Fruit fly (Drosophila melanogaster) whole organism, embryonic: ENCODE measurements around the gene Lasp.
A peak's percentile ranks its signal among the peaks of the same experiment; 100 is the strongest.

Experiments
- Antp ChIP-seq: fragments of 200-800 bp; sonication (Bioruptor generic); optimal IDR thresholded peaks from 3 replicates; lab custom pipeline; 2016; ENCODE audit warnings: missing biosample characterization, missing genetic modification characterization
- B-H1 ChIP-seq: fragments of 200-800 bp; sonication (Bioruptor generic); IDR thresholded peaks from 3 replicates; pipeline ENCODE4 v1.3.6; 2022; ENCODE audit warnings: missing biosample characterization, missing genetic modification characterization
- Blimp-1 ChIP-seq: fragments of 200-800 bp; sonication (Bioruptor generic); optimal IDR thresholded peaks from 3 replicates; lab custom pipeline; 2018; ENCODE audit warnings: missing biosample characterization, missing genetic modification characterization, mild to moderate bottlenecking, moderate library complexity, missing genetic modification reagents
- CG10366 ChIP-seq: fragments of 200-800 bp; sonication (Bioruptor generic); IDR thresholded peaks from 2 replicates; pipeline ENCODE4 v1.3.6; 2022; ENCODE audit warnings: missing biosample characterization, missing genetic modification characterization
- CG11696 ChIP-seq: fragments of 200-800 bp; sonication (Bioruptor generic); IDR thresholded peaks from 2 replicates; pipeline ENCODE4 v1.3.6; 2022; ENCODE audit warnings: missing biosample characterization, missing genetic modification characterization
- CG14667 ChIP-seq: fragments of 200-800 bp; sonication (Bioruptor generic); IDR thresholded peaks from 2 replicates; pipeline ENCODE4 v1.3.6; 2022; ENCODE audit warnings: missing biosample characterization, missing genetic modification characterization
- CG15269 ChIP-seq: fragments of 200-800 bp; sonication (Bioruptor generic); optimal IDR thresholded peaks from 2 replicates; lab custom pipeline; 2018; ENCODE audit warnings: missing biosample characterization, mild to moderate bottlenecking, missing genetic modification characterization, moderate library complexity
- CG15601 ChIP-seq: fragments of 200-800 bp; sonication (Bioruptor generic); optimal IDR thresholded peaks from 3 replicates; lab custom pipeline; 2019; ENCODE audit warnings: missing biosample characterization, mild to moderate bottlenecking, missing genetic modification characterization, moderate library complexity
- CG17568 ChIP-seq: fragments of 200-800 bp; sonication (Bioruptor generic); optimal IDR thresholded peaks from 2 replicates; lab custom pipeline; 2018; ENCODE audit warnings: missing biosample characterization, mild to moderate bottlenecking, missing genetic modification characterization, moderate library complexity
- CG1792 ChIP-seq: fragments of 200-800 bp; sonication (Bioruptor generic); optimal IDR thresholded peaks from 2 replicates; lab custom pipeline; 2016; ENCODE audit warnings: missing biosample characterization, missing genetic modification characterization
- CG18011 ChIP-seq: fragments of 200-800 bp; sonication (Bioruptor generic); optimal IDR thresholded peaks from 2 replicates; lab custom pipeline; 2017; ENCODE audit warnings: missing biosample characterization, missing genetic modification characterization, mild to moderate bottlenecking, moderate library complexity, missing genotype
- CG18619 ChIP-seq: fragments of 200-800 bp; sonication (Bioruptor generic); optimal IDR thresholded peaks from 3 replicates; lab custom pipeline; 2017; ENCODE audit warnings: missing biosample characterization, mild to moderate bottlenecking, missing genetic modification characterization
- CG18764 ChIP-seq: fragments of 200-800 bp; sonication (Bioruptor generic); optimal IDR thresholded peaks from 3 replicates; lab custom pipeline; 2016; ENCODE audit warnings: missing biosample characterization, missing genetic modification characterization
- CG2120 ChIP-seq: fragments of 200-800 bp; sonication (Bioruptor generic); optimal IDR thresholded peaks from 3 replicates; lab custom pipeline; 2016; ENCODE audit warnings: missing biosample characterization, missing genetic modification characterization
- CG3065 ChIP-seq: fragments of 200-800 bp; sonication (Bioruptor generic); optimal IDR thresholded peaks from 2 replicates; lab custom pipeline; 2016; ENCODE audit warnings: missing biosample characterization, missing genetic modification characterization
- CG31441 ChIP-seq: fragments of 200-800 bp; sonication (Bioruptor generic); IDR thresholded peaks from 2 replicates; pipeline ENCODE4 v1.3.6; 2022; ENCODE audit warnings: missing biosample characterization, missing genetic modification characterization
- CG3163 ChIP-seq: fragments of 200-800 bp; sonication (Bioruptor generic); optimal IDR thresholded peaks from 3 replicates; lab custom pipeline; 2016; ENCODE audit warnings: missing biosample characterization, missing genetic modification characterization
- CG34224 ChIP-seq: fragments of 200-800 bp; sonication (Bioruptor generic); IDR thresholded peaks from 3 replicates; pipeline ENCODE4 v1.3.6; 2022; ENCODE audit warnings: missing biosample characterization, missing genetic modification characterization; ENCODE audit not compliant: partially characterized antibody
- CG4404 ChIP-seq: fragments of 200-800 bp; sonication (Bioruptor generic); IDR thresholded peaks from 2 replicates; pipeline ENCODE4 v1.3.6; 2022; ENCODE audit warnings: missing biosample characterization, missing genetic modification characterization
- CG4424 ChIP-seq: fragments of 200-800 bp; sonication (Bioruptor generic); optimal IDR thresholded peaks from 3 replicates; lab custom pipeline; 2016; ENCODE audit warnings: missing biosample characterization, missing genetic modification characterization
- CG6813 ChIP-seq: fragments of 200-800 bp; sonication (Bioruptor generic); optimal IDR thresholded peaks from 2 replicates; lab custom pipeline; 2017; ENCODE audit warnings: missing biosample characterization, missing genetic modification characterization, mild to moderate bottlenecking, moderate library complexity, missing genetic modification reagents
- CG7839 ChIP-seq: fragments of 200-800 bp; sonication (Bioruptor generic); optimal IDR thresholded peaks from 3 replicates; lab custom pipeline; 2018; ENCODE audit warnings: missing biosample characterization, mild to moderate bottlenecking, missing genetic modification characterization, moderate library complexity
- CG7987 ChIP-seq: fragments of 200-800 bp; sonication (Bioruptor generic); optimal IDR thresholded peaks from 2 replicates; lab custom pipeline; 2018; ENCODE audit warnings: missing biosample characterization, mild to moderate bottlenecking, missing genetic modification characterization, moderate library complexity
- CG8765 ChIP-seq: fragments of 200-800 bp; sonication (Bioruptor generic); IDR thresholded peaks from 2 replicates; pipeline ENCODE4 v1.3.6; 2022; ENCODE audit warnings: missing biosample characterization, missing genetic modification characterization
- CG9215 ChIP-seq: fragments of 200-800 bp; sonication (Bioruptor generic); IDR thresholded peaks from 2 replicates; pipeline ENCODE4 v1.3.6; 2022; ENCODE audit warnings: missing biosample characterization, missing genetic modification characterization
- CG9797 ChIP-seq: fragments of 200-800 bp; sonication (Bioruptor generic); optimal IDR thresholded peaks from 3 replicates; lab custom pipeline; 2018; ENCODE audit warnings: missing biosample characterization, mild to moderate bottlenecking, missing genetic modification characterization
- CG9817 ChIP-seq: fragments of 200-800 bp; sonication (Bioruptor generic); optimal IDR thresholded peaks from 2 replicates; lab custom pipeline; 2018; ENCODE audit warnings: missing biosample characterization, mild to moderate bottlenecking, missing genetic modification characterization, moderate library complexity
- Hr3 ChIP-seq: fragments of 200-800 bp; sonication (Bioruptor generic); optimal IDR thresholded peaks from 3 replicates; lab custom pipeline; 2016; ENCODE audit warnings: missing biosample characterization, missing genetic modification characterization
- Lhr ChIP-seq: fragments of 200-800 bp; sonication (Bioruptor generic); optimal IDR thresholded peaks from 3 replicates; lab custom pipeline; 2017; ENCODE audit warnings: mild to moderate bottlenecking, missing biosample characterization, missing genetic modification reagents, missing genetic modification characterization
- Lim3 ChIP-seq: fragments of 200-800 bp; sonication (Bioruptor generic); IDR thresholded peaks from 2 replicates; pipeline ENCODE4 v1.3.6; 2022; ENCODE audit warnings: missing biosample characterization, missing genetic modification characterization
- Nf-YA ChIP-seq: fragments of 200-800 bp; sonication (Bioruptor generic); IDR thresholded peaks from 2 replicates; pipeline ENCODE4 v1.3.6; 2022; ENCODE audit warnings: missing biosample characterization, missing genetic modification characterization
- Poxn ChIP-seq: fragments of 200-800 bp; sonication (Bioruptor generic); IDR thresholded peaks from 2 replicates; pipeline ENCODE4 v1.3.6; 2022; ENCODE audit warnings: missing biosample characterization, missing genetic modification characterization
- Ravus ChIP-seq: fragments of 200-800 bp; sonication (Bioruptor generic); IDR thresholded peaks from 2 replicates; pipeline ENCODE4 v1.3.6; 2022; ENCODE audit warnings: missing biosample characterization, missing genetic modification characterization
- Side ChIP-seq: fragments of 200-800 bp; sonication (Bioruptor generic); optimal IDR thresholded peaks from 2 replicates; lab custom pipeline; 2016; ENCODE audit warnings: missing biosample characterization, missing genetic modification characterization
- Usf ChIP-seq: fragments of 200-800 bp; sonication (Bioruptor generic); optimal IDR thresholded peaks from 2 replicates; lab custom pipeline; 2017; ENCODE audit warnings: missing genotype, missing biosample characterization, missing genetic modification characterization
- Xbp1 ChIP-seq: fragments of 200-800 bp; sonication (Bioruptor generic); optimal IDR thresholded peaks from 3 replicates; lab custom pipeline; 2016; ENCODE audit warnings: missing biosample characterization, mild to moderate bottlenecking, missing genetic modification characterization
- cwo ChIP-seq: fragments of 200-800 bp; sonication (Bioruptor generic); optimal IDR thresholded peaks from 3 replicates; lab custom pipeline; 2017; ENCODE audit warnings: missing biosample characterization, missing genetic modification characterization, mild to moderate bottlenecking, moderate library complexity, missing genetic modification reagents
- dysf ChIP-seq: fragments of 200-800 bp; sonication (Bioruptor generic); IDR thresholded peaks from 3 replicates; pipeline ENCODE4 v1.3.6; 2022; ENCODE audit warnings: missing biosample characterization, missing genetic modification characterization
- esg ChIP-seq: fragments of 200-800 bp; sonication (Bioruptor generic); conservative IDR thresholded peaks from 2 replicates; pipeline ENCODE4 v1.3.6; 2022; ENCODE audit warnings: missing biosample characterization, missing genetic modification characterization
- ftz-f1 ChIP-seq: fragments of 200-800 bp; sonication (Bioruptor generic); optimal IDR thresholded peaks from 2 replicates; lab custom pipeline; 2016; ENCODE audit warnings: missing biosample characterization, missing genetic modification characterization
- gfzf ChIP-seq: fragments of 200-800 bp; sonication (Bioruptor generic); optimal IDR thresholded peaks from 2 replicates; lab custom pipeline; 2016; ENCODE audit warnings: missing biosample characterization, mild to moderate bottlenecking, missing genetic modification characterization, moderate library complexity
- ham ChIP-seq: fragments of 200-800 bp; sonication (Bioruptor generic); IDR thresholded peaks from 2 replicates; pipeline ENCODE4 v1.3.6; 2022; ENCODE audit warnings: missing biosample characterization, missing genetic modification characterization
- jigr1 ChIP-seq: fragments of 200-800 bp; sonication (Bioruptor generic); IDR thresholded peaks from 3 replicates; pipeline ENCODE4 v1.3.6; 2022; ENCODE audit warnings: missing biosample characterization, missing genetic modification characterization
- mirr ChIP-seq: fragments of 200-800 bp; sonication (Bioruptor generic); optimal IDR thresholded peaks from 3 replicates; lab custom pipeline; 2018; ENCODE audit warnings: missing biosample characterization, mild to moderate bottlenecking, missing genetic modification characterization
- pan ChIP-seq, 4 experiments: fragments of >200 bp in 3 of 4; fragments of 200-800 bp in 1 of 4; sonication (Bioruptor generic) in 1 of 4; optimal IDR thresholded peaks in 3 of 4; IDR thresholded peaks in 1 of 4; 2 replicates each; pipeline versions ENCODE4 v1.3.6 to Lab custom; 2017 to 2022; ENCODE audit warnings: missing biosample characterization in 2 of 4, missing genetic modification characterization in 2 of 4, mixed read lengths in 1 of 4
- pfk ChIP-seq: fragments of 200-800 bp; sonication (Bioruptor generic); optimal IDR thresholded peaks from 2 replicates; lab custom pipeline; 2018; ENCODE audit warnings: missing biosample characterization, mild to moderate bottlenecking, missing genetic modification characterization, moderate library complexity
- pum ChIP-seq: fragments of 200-800 bp; sonication (Bioruptor generic); optimal IDR thresholded peaks from 2 replicates; lab custom pipeline; 2016; ENCODE audit warnings: missing biosample characterization, missing genetic modification characterization
- ro ChIP-seq: fragments of 200-800 bp; sonication (Bioruptor generic); IDR thresholded peaks from 2 replicates; pipeline ENCODE4 v1.3.6; 2022; ENCODE audit warnings: missing biosample characterization, missing genetic modification characterization
- shn ChIP-seq: fragments of 200-800 bp; sonication (Bioruptor generic); optimal IDR thresholded peaks from 3 replicates; lab custom pipeline; 2016; ENCODE audit warnings: missing biosample characterization, missing genetic modification characterization

The Lasp gene

DNA sequence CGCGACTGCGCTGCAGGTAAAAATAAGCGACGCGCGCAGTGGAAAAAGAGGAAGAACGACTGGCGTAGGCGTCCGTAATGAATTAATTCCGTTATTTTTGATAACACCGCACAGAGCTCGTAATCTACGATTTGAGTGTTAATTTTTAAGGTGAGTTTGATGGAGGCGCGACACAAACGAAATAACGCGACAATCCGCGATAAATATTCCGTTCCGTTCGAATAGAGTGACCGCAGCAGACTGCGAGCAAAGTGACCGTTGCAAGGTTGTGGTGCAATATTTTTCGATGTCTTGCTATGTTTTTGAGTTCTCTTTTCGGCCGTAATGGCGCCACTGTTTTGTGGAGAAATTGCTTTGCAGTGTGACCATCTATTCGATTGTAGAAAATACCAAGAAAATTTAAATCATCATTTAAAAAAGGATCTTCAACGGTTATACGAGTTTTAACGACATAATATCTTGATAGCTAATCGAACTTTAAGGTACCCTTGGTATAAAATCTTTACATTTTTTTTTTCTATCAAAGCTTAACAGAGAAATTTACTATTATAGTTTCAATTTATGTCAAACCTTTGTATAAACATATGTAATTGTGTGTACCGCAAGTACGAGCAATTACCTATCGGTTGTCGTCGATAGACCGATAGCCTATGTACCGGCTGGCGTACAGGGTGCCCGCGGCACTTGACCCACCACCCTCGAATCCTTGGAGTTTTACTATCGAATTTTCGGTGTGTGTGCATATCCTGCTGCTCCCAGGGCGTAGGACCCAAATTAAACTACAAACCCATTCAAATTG is at the start of gene Lasp, which contains the start of the genes CG43954 and Dab (continued):
- TF ChIP-seq CG18011 (GFP tag; lab: Kevin White, UChicago) = no peak
- TF ChIP-seq CG3163 (GFP tag; lab: Kevin White, UChicago) = peak; percentile 28
- TF ChIP-seq cwo = peak; percentile 2
- peak; percentile 44 for TF ChIP-seq CG18619 (GFP tag; lab: Kevin White, UChicago)
- peak; percentile 48 for TF ChIP-seq CG15601 (tag; lab: Kevin White, UChicago)
- no peak for TF ChIP-seq ham (GFP tag; lab: Robert Waterston, UW)
- TF ChIP-seq Xbp1 (GFP tag; lab: Kevin White, UChicago) = peak; percentile 17
- TF ChIP-seq CG34224 (GFP tag; lab: Robert Waterston, UW) = no peak
- TF ChIP-seq CG18764 (GFP tag; lab: Kevin White, UChicago) = no peak
- TF ChIP-seq CG7987 (GFP tag; lab: Kevin White, UChicago) = no peak
- no peak for TF ChIP-seq Nf-YA (GFP tag; lab: Robert Waterston, UW)
- no peak for TF ChIP-seq CG4404 (GFP tag; lab: Robert Waterston, UW)
- TF ChIP-seq CG9215 (GFP tag; lab: Robert Waterston, UW) = no peak
- TF ChIP-seq CG6813 = no peak
- peak; percentile 47 for TF ChIP-seq CG15269 (tag; lab: Kevin White, UChicago)
- peak; percentile 6; the same call in 1 of the 3 replicates for TF ChIP-seq dysf (GFP tag; lab: Robert Waterston, UW)
- no peak for TF ChIP-seq ro (GFP tag; lab: Robert Waterston, UW)
- TF ChIP-seq CG1792 (GFP tag; lab: Kevin White, UChicago) = no peak
- TF ChIP-seq gfzf (GFP tag; lab: Kevin White, UChicago) = peak; percentile 95
- peak; percentile 97 for TF ChIP-seq CG9797
- TF ChIP-seq CG2120 = no peak
- TF ChIP-seq CG17568 (GFP tag; lab: Kevin White, UChicago) = peak; percentile 40
- no peak for TF ChIP-seq Antp (GFP tag; lab: Kevin White, UChicago)
- TF ChIP-seq CG31441 (GFP tag; lab: Robert Waterston, UW) = peak; percentile 49; the same call in 1 of the 2 replicates
- TF ChIP-seq Blimp-1 = peak; percentile 15
- TF ChIP-seq esg (GFP tag; lab: Robert Waterston, UW) = no peak
- TF ChIP-seq CG10366 (GFP tag; lab: Robert Waterston, UW) = peak; percentile 17; the same call in 1 of the 2 replicates
- TF ChIP-seq Ravus (GFP tag; lab: Robert Waterston, UW) = no peak
- no peak for TF ChIP-seq CG14667 (GFP tag; lab: Robert Waterston, UW)
- TF ChIP-seq CG8765 (GFP tag; lab: Robert Waterston, UW) = no peak
- TF ChIP-seq pfk = peak; percentile 62
- TF ChIP-seq Lhr = peak; percentile 95
- TF ChIP-seq pan (optimal IDR thresholded peaks at IDR 0.05; lab: Kevin White, UChicago) = no peak
- TF ChIP-seq pan (GFP tag; optimal IDR thresholded peaks at IDR 0.05 in 1 of 2, IDR thresholded peaks at IDR 0.05 in 1 of 2) = peak in 1 of 2 experiments; percentile 51
- TF ChIP-seq shn (GFP tag; lab: Kevin White, UChicago) = peak; percentile 9
- TF ChIP-seq mirr (GFP tag; lab: Kevin White, UChicago) = peak; percentile 61
- TF ChIP-seq ftz-f1 (GFP tag; lab: Kevin White, UChicago) = peak; percentile 81
- TF ChIP-seq B-H1 (GFP tag; lab: Robert Waterston, UW) = no peak; the same call in 2 of the 3 replicates
- no peak for TF ChIP-seq Side (GFP tag; lab: Kevin White, UChicago)
- no peak for TF ChIP-seq CG11696 (GFP tag; lab: Robert Waterston, UW)
- no peak for TF ChIP-seq jigr1 (GFP tag; lab: Robert Waterston, UW)
- TF ChIP-seq Lim3 (GFP tag; lab: Robert Waterston, UW) = no peak
- no peak for TF ChIP-seq Poxn (GFP tag; lab: Robert Waterston, UW)
- TF ChIP-seq CG7839 (tag; lab: Kevin White, UChicago) = peak; percentile 9
- no peak for TF ChIP-seq CG9817
- TF ChIP-seq Hr3 (GFP tag; lab: Kevin White, UChicago) = no peak
- TF ChIP-seq pum = no peak
- TF ChIP-seq CG3065 = peak; percentile 24
- TF ChIP-seq Usf (GFP tag; lab: Kevin White, UChicago) = no peak
- peak; percentile 16 for TF ChIP-seq CG4424 (GFP tag; lab: Kevin White, UChicago)
